Fruit fly (Drosophila melanogaster) whole organism, wandering third instar larva: Measurements from ENCODE around the gene CG32971.

Source experiments
- CG32264 ChIP-seq: fragments of 200-800 bp; sonication (Bioruptor generic); optimal IDR thresholded peaks from 2 replicates; lab custom pipeline; 2016; ENCODE audit warnings: missing biosample characterization, missing genetic modification characterization
- OdsH ChIP-seq: fragments of 200-800 bp; sonication (Bioruptor generic); optimal IDR thresholded peaks from 2 replicates; lab custom pipeline; 2016; ENCODE audit warnings: missing biosample characterization, mild to moderate bottlenecking, missing genetic modification characterization
- br ChIP-seq: fragments of 200-800 bp; sonication (Bioruptor generic); optimal IDR thresholded peaks from 2 replicates; lab custom pipeline; 2016; ENCODE audit warnings: missing biosample characterization, missing genetic modification characterization
- ey ChIP-seq: fragments of 200-800 bp; sonication (Bioruptor generic); optimal IDR thresholded peaks from 2 replicates; lab custom pipeline; 2016; ENCODE audit warnings: missing biosample characterization, missing genetic modification characterization

- no peak for TF ChIP-seq br (GFP tag; lab: Kevin White, UChicago)
- no peak for TF ChIP-seq OdsH
- no peak for TF ChIP-seq ey (GFP tag; lab: Kevin White, UChicago)
- no peak for TF ChIP-seq CG32264 (GFP tag; lab: Kevin White, UChicago)
These were observed 32.9 kb downstream of the CG32971 start for dm6 chr2L:14307516-14307915.
